Worm (Caenorhabditis elegans): ENCODE measurements around the gene rpm-1.

DNA sequence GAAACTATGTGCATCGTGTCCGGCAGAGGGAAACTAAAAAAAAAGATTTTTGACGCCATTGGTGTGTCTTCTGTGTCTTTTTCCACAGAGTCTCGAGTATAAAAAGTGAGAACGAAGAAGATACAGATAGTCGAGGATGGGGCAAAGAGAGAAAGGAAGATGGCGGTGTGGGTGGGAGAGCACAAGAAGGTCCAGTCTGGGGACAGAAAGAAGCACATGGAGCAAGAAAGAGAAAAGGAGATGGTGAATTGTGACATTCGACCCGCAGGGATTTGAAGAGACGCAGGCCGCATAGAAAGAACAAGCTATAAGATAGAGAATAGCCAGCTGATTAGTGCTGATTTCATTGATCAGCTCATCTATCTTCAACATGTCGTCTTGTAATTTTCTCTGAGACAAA, 17.5 kb downstream of the rpm-1 start:
- TF ChIP-seq W03F9.2 (tag; optimal IDR thresholded peaks at IDR 0.05) (no peak), dao-5 (tag; optimal IDR thresholded peaks at IDR 0.05) (no peak)
